Fruit fly (Drosophila melanogaster): Measurements from ENCODE around the gene del.

dm6 chr2L:21187753-21188152 lies 39.4 kb upstream of the del start:
- no peak for TF ChIP-seq unpg (GFP tag; optimal IDR thresholded peaks at IDR 0.05)
- no peak for TF ChIP-seq CG10543 (GFP tag; optimal IDR thresholded peaks at IDR 0.05)
- no peak for TF ChIP-seq MESR4 (GFP tag; optimal IDR thresholded peaks at IDR 0.05)
- no peak for TF ChIP-seq Usf (GFP tag; optimal IDR thresholded peaks at IDR 0.05)
- no peak for TF ChIP-seq CG3726 (GFP tag; IDR thresholded peaks at IDR 0.05)
- no peak for TF ChIP-seq CG2712 (tag; optimal IDR thresholded peaks at IDR 0.05)
- no peak for TF ChIP-seq Hr51 (GFP tag; optimal IDR thresholded peaks at IDR 0.05)
- TF ChIP-seq CG10274 (GFP tag; optimal IDR thresholded peaks at IDR 0.05), result no peak
- TF ChIP-seq pum (GFP tag; optimal IDR thresholded peaks at IDR 0.05), result no peak
- no peak for TF ChIP-seq CG12219 (GFP tag; optimal IDR thresholded peaks at IDR 0.05)
- TF ChIP-seq Gug (GFP tag; IDR thresholded peaks at IDR 0.05), result no peak
